Worm (Caenorhabditis elegans) whole organism, L2 larva: ENCODE data around the gene aat-3.

ENCODE experiments used
- C34F6.9 ChIP-seq: fragments of 150-350 bp; optimal IDR thresholded peaks from 2 replicates; lab custom pipeline; 2014; ENCODE audit warnings: missing biosample characterization, missing genetic modification characterization
- R02D3.7 ChIP-seq: fragments of 150-350 bp; optimal IDR thresholded peaks from 2 replicates; lab custom pipeline; 2014; ENCODE audit warnings: missing biosample characterization, missing genetic modification characterization
- alr-1 ChIP-seq: fragments of 150-350 bp; optimal IDR thresholded peaks from 2 replicates; lab custom pipeline; 2014; ENCODE audit warnings: missing biosample characterization, missing genetic modification characterization
- aly-2 ChIP-seq: fragments of 150-350 bp; optimal IDR thresholded peaks from 2 replicates; lab custom pipeline; 2014; ENCODE audit warnings: missing biosample characterization, missing genetic modification characterization
- ama-1 ChIP-seq: fragments of 150-350 bp; optimal IDR thresholded peaks from 2 replicates; lab custom pipeline; 2018; ENCODE audit warnings: inconsistent platforms
- blmp-1 ChIP-seq: sonication (generic microtip); optimal IDR thresholded peaks from 2 replicates; lab custom pipeline; 2017; ENCODE audit warnings: missing genetic modification characterization, mild to moderate bottlenecking, missing compliant biosample characterization, antibody characterized with exemption, moderate library complexity; ENCODE audit not compliant: insufficient read depth
- ceh-16 ChIP-seq: fragments of 150-350 bp; optimal IDR thresholded peaks from 2 replicates; lab custom pipeline; 2014; ENCODE audit warnings: missing biosample characterization, missing genetic modification characterization
- ceh-82 ChIP-seq: fragments of 150-350 bp; optimal IDR thresholded peaks from 2 replicates; lab custom pipeline; 2014; ENCODE audit warnings: missing biosample characterization, missing genetic modification characterization
- crh-2 ChIP-seq: sonication (generic microtip); optimal IDR thresholded peaks from 2 replicates; lab custom pipeline; 2017; ENCODE audit warnings: missing biosample characterization, missing genetic modification characterization
- dmd-4 ChIP-seq: sonication (generic microtip); optimal IDR thresholded peaks from 2 replicates; lab custom pipeline; 2017; ENCODE audit warnings: missing biosample characterization, missing genetic modification characterization
- egl-27 ChIP-seq: sonication (generic microtip); optimal IDR thresholded peaks from 3 replicates; lab custom pipeline; 2017; ENCODE audit warnings: missing biosample characterization, missing genetic modification reagents, missing genetic modification characterization
- elt-1 ChIP-seq: fragments of 150-350 bp; optimal IDR thresholded peaks from 2 replicates; lab custom pipeline; 2014; ENCODE audit warnings: missing biosample characterization, missing genetic modification characterization
- gmeb-1 ChIP-seq: fragments of 150-350 bp; optimal IDR thresholded peaks from 2 replicates; lab custom pipeline; 2014; ENCODE audit warnings: missing biosample characterization, missing genetic modification characterization
- lin-11 ChIP-seq: fragments of 150-350 bp; sonication (generic microtip); optimal IDR thresholded peaks from 2 replicates; lab custom pipeline; 2014; ENCODE audit warnings: missing biosample characterization, missing genetic modification characterization, inconsistent platforms, mixed read lengths
- lin-13 ChIP-seq: fragments of 150-350 bp; optimal IDR thresholded peaks from 2 replicates; lab custom pipeline; 2014; ENCODE audit warnings: missing biosample characterization, missing genetic modification reagents, missing genetic modification characterization
- lsy-2 ChIP-seq, 2 experiments: fragments of 150-350 bp in 1 of 2; sonication (generic microtip) in 1 of 2; optimal IDR thresholded peaks; 2 replicates each; lab custom pipeline; 2014 to 2017; ENCODE audit warnings: missing biosample characterization in 2 of 2, missing genetic modification characterization in 2 of 2
- mdl-1 ChIP-seq, 2 experiments: fragments of 150-350 bp in 1 of 2; sonication (generic microtip) in 1 of 2; optimal IDR thresholded peaks; 2 replicates each; lab custom pipeline; 2017; ENCODE audit warnings: missing biosample characterization in 2 of 2, missing genetic modification characterization in 2 of 2
- nhr-12 ChIP-seq: fragments of 150-350 bp; optimal IDR thresholded peaks from 2 replicates; lab custom pipeline; 2014; ENCODE audit warnings: missing biosample characterization, missing genetic modification characterization
- nhr-129 ChIP-seq: fragments of 150-350 bp; optimal IDR thresholded peaks from 2 replicates; lab custom pipeline; 2014; ENCODE audit warnings: missing biosample characterization, missing genetic modification characterization
- nhr-237 ChIP-seq: fragments of 150-350 bp; optimal IDR thresholded peaks from 2 replicates; lab custom pipeline; 2014; ENCODE audit warnings: missing biosample characterization, missing genetic modification characterization
- nhr-25 ChIP-seq: fragments of 150-350 bp; sonication (generic microtip); optimal IDR thresholded peaks from 3 replicates; lab custom pipeline; 2014; ENCODE audit warnings: missing biosample characterization, missing genetic modification characterization
- nhr-6 ChIP-seq: fragments of 150-350 bp; optimal IDR thresholded peaks from 2 replicates; lab custom pipeline; 2014; ENCODE audit warnings: missing biosample characterization, missing genetic modification characterization
- nhr-77 ChIP-seq: fragments of 150-350 bp; optimal IDR thresholded peaks from 2 replicates; lab custom pipeline; 2014; ENCODE audit warnings: missing biosample characterization, missing genetic modification characterization
- sem-4 ChIP-seq: fragments of 150-350 bp; optimal IDR thresholded peaks from 2 replicates; lab custom pipeline; 2014; ENCODE audit warnings: missing biosample characterization, missing genetic modification reagents, missing genetic modification characterization
- skn-1 ChIP-seq: sonication (generic microtip); optimal IDR thresholded peaks from 2 replicates; lab custom pipeline; 2017; ENCODE audit warnings: missing biosample characterization, missing genetic modification characterization
- sma-3 ChIP-seq: sonication (generic microtip); optimal IDR thresholded peaks from 2 replicates; lab custom pipeline; 2016; ENCODE audit warnings: missing genetic modification reagents, missing genetic modification characterization, missing compliant biosample characterization
- sma-9 ChIP-seq, 2 experiments: fragments of 150-350 bp in 1 of 2; sonication (generic microtip) in 1 of 2; optimal IDR thresholded peaks; 2 replicates each; lab custom pipeline; 2014 to 2016; ENCODE audit warnings: missing genetic modification characterization in 2 of 2, mild to moderate bottlenecking in 1 of 2, missing biosample characterization in 1 of 2, missing compliant biosample characterization in 1 of 2, missing genetic modification reagents in 1 of 2, moderate library complexity in 1 of 2
- snpc-4 ChIP-seq: fragments of 150-350 bp; optimal IDR thresholded peaks from 2 replicates; lab custom pipeline; 2014; ENCODE audit warnings: missing biosample characterization, missing genetic modification characterization
- unc-39 ChIP-seq: fragments of 150-350 bp; optimal IDR thresholded peaks from 2 replicates; lab custom pipeline; 2014; ENCODE audit warnings: missing biosample characterization, missing genetic modification characterization
- unc-55 ChIP-seq: fragments of 150-350 bp; sonication (generic microtip); optimal IDR thresholded peaks from 3 replicates; lab custom pipeline; 2014; ENCODE audit warnings: missing biosample characterization, missing genetic modification reagents, missing genetic modification characterization
- unc-62 ChIP-seq: fragments of 150-350 bp; optimal IDR thresholded peaks from 2 replicates; lab custom pipeline; 2014; ENCODE audit warnings: missing biosample characterization, missing genetic modification reagents, missing genetic modification characterization
- zag-1 ChIP-seq: fragments of 150-350 bp; optimal IDR thresholded peaks from 2 replicates; lab custom pipeline; 2014; ENCODE audit warnings: missing biosample characterization, missing genetic modification characterization
- ztf-1 ChIP-seq: fragments of 200-800 bp; sonication (Bioruptor generic); conservative IDR thresholded peaks from 2 replicates; pipeline ENCODE4 v1.3.6; 2022; ENCODE audit warnings: missing genetic modification characterization, missing compliant biosample characterization
- ztf-11 ChIP-seq: sonication (generic microtip); optimal IDR thresholded peaks from 2 replicates; lab custom pipeline; 2017; ENCODE audit warnings: missing biosample characterization, missing genetic modification characterization
- ztf-4 ChIP-seq: fragments of 150-350 bp; optimal IDR thresholded peaks from 2 replicates; lab custom pipeline; 2014; ENCODE audit warnings: missing biosample characterization, missing genetic modification characterization

aat-3 gene

ce11 chrX:2581828-2582589, 29.9 kb downstream of the aat-3 start:
- peak; percentile 13 for TF ChIP-seq sma-3 (GFP tag; lab: Kevin White, UChicago)
- TF ChIP-seq nhr-6 (tag; lab: Kevin White, UChicago): no peak
- TF ChIP-seq skn-1 (tag; lab: Kevin White, UChicago): no peak
- TF ChIP-seq mdl-1 (tag; optimal IDR thresholded peaks at IDR 0.05; lab: Kevin White, UChicago): no peak
- TF ChIP-seq unc-55: no peak
- no peak for TF ChIP-seq ceh-82 (tag; lab: Kevin White, UChicago)
- peak; percentile 40 for TF ChIP-seq sma-9 (GFP tag; optimal IDR thresholded peaks at IDR 0.05; lab: Kevin White, UChicago)
- TF ChIP-seq sma-9 (tag; optimal IDR thresholded peaks at IDR 0.05; lab: Kevin White, UChicago): no peak
- no peak for TF ChIP-seq unc-62 (GFP tag; lab: Kevin White, UChicago)
- TF ChIP-seq crh-2: peak; percentile 33
- TF ChIP-seq ztf-1 (GFP tag; lab: Robert Waterston, UW): no peak
- TF ChIP-seq sem-4 (tag; lab: Kevin White, UChicago): no peak
- TF ChIP-seq egl-27 (tag; lab: Kevin White, UChicago): no peak
- peak; percentile 66 for TF ChIP-seq nhr-25 (tag; lab: Kevin White, UChicago)
- TF ChIP-seq nhr-237 (tag; lab: Kevin White, UChicago): no peak
- TF ChIP-seq nhr-129 (tag; lab: Kevin White, UChicago): peak; percentile 44
- no peak for TF ChIP-seq ceh-16
- no peak for TF ChIP-seq ztf-4 (tag; lab: Kevin White, UChicago)
- TF ChIP-seq aly-2: no peak
- no peak for TF ChIP-seq nhr-77 (tag; lab: Kevin White, UChicago)
- no peak for TF ChIP-seq lin-11 (tag; lab: Kevin White, UChicago)
- TF ChIP-seq ama-1: no peak
- no peak for TF ChIP-seq elt-1
- TF ChIP-seq unc-39: no peak
- TF ChIP-seq lsy-2 (tag; optimal IDR thresholded peaks at IDR 0.05; lab: Kevin White, UChicago): no peak
- TF ChIP-seq blmp-1: peak; percentile 39
- no peak for TF ChIP-seq snpc-4 (tag; lab: Kevin White, UChicago)

ce11 chrX:2583135-2583683, 31.1 kb downstream of the aat-3 start:
- TF ChIP-seq nhr-25 (tag; lab: Kevin White, UChicago) (peak; percentile 24), skn-1 (tag; lab: Kevin White, UChicago) (no peak)

ce11 chrX:2585655-2586054, 33.6 kb downstream of the aat-3 start, which contains the start of gene H01M10.2:
Gene H01M10.2, minus strand, starts transcription at chrX:2585755.
- TF ChIP-seq unc-55: no peak
- no peak for TF ChIP-seq ama-1
- TF ChIP-seq R02D3.7: no peak
- TF ChIP-seq nhr-25 (tag; lab: Kevin White, UChicago): no peak
- TF ChIP-seq blmp-1: no peak
- no peak for TF ChIP-seq ztf-11 (tag; lab: Kevin White, UChicago)
- no peak for TF ChIP-seq C34F6.9 (tag; lab: Kevin White, UChicago)
- TF ChIP-seq zag-1 (tag; lab: Kevin White, UChicago): no peak
- no peak for TF ChIP-seq gmeb-1 (tag; lab: Kevin White, UChicago)
- no peak for TF ChIP-seq nhr-237 (tag; lab: Kevin White, UChicago)
- TF ChIP-seq mdl-1 (tag; optimal IDR thresholded peaks at IDR 0.05; lab: Kevin White, UChicago): no peak
- no peak for TF ChIP-seq nhr-6 (tag; lab: Kevin White, UChicago)

ce11 chrX:2588012-2588411, 36.0 kb downstream of the aat-3 start:
- TF ChIP-seq nhr-25 (tag; lab: Kevin White, UChicago) (peak; percentile 75), R02D3.7 (no peak), lin-13 (GFP tag; lab: Kevin White, UChicago) (no peak), aly-2 (no peak), alr-1 (tag; lab: Kevin White, UChicago) (no peak), nhr-129 (tag; lab: Kevin White, UChicago) (peak; percentile 15), dmd-4 (tag; lab: Kevin White, UChicago) (no peak), zag-1 (tag; lab: Kevin White, UChicago) (no peak), nhr-237 (tag; lab: Kevin White, UChicago) (no peak), nhr-12 (tag; lab: Kevin White, UChicago) (no peak)
